Fruit fly (Drosophila melanogaster): ENCODE measurements around the gene CG31068.

The CG31068 gene

DNA sequence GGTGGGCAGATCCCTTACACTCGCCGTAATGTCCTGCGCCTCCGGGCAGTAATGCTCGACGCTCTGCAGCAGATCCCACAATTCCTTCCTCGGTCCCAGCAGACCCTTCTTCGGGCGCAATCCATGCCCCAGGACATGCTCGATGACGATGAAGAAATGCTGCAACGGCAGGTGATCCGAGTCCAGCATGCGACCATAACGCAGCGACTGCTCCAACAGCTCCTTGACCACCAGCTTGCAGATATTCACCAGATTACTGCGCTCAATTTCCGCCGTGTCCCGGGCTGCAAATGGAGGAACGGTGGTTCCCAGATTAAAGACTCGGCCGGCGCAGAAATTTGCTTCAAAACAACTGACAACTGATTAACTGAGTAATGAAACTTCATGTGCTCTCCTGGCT is at the start of gene CG31068:
Gene CG31068 (plus strand): TSS at position 301 of the 400 bp plus-strand sequence.
- no peak for TF ChIP-seq Sin3A (optimal IDR thresholded peaks at IDR 0.05)
- no peak for TF ChIP-seq Myc (optimal IDR thresholded peaks at IDR 0.05)
- TF ChIP-seq psq (optimal IDR thresholded peaks at IDR 0.05) = no peak
- no peak for TF ChIP-seq insv (optimal IDR thresholded peaks at IDR 0.05)
- TF ChIP-seq ttk (optimal IDR thresholded peaks at IDR 0.05) = no peak
- no peak for TF ChIP-seq h (optimal IDR thresholded peaks at IDR 0.05)

DNA sequence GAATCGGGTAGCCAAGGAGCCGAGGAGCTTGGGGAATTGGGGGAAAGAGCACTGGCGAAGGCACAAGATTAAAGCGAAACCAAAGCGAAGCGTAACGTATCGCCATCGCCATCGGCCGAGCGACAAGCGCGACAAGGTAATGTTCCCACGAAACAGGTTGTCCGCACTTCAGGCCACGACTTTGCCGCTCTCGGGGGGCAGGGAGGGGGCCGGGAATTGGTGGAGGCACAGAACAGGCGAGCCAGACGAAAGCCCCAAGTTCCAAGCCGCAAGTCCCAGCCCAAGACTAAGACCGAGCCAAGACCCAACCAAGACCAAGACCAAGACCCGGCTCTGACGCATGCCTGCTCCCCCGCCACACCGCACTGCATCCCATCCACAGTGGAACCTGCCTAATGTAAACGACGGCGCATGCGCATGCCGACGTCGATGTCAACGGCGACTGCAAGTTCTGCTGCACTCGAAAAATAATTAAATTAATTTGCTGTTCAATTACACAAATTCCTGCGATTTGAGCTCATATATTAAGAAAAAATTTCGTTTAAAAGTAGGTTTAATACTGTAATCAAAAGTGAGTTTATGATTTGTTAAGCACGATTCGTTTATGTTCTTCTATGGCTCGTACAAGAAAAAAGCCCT is 47.4 kb upstream of the CG31068 start:
- TF ChIP-seq psq (optimal IDR thresholded peaks at IDR 0.05) (no peak), Sin3A (optimal IDR thresholded peaks at IDR 0.05) (no peak), h (optimal IDR thresholded peaks at IDR 0.05) (no peak), Myc (optimal IDR thresholded peaks at IDR 0.05) (no peak), insv (optimal IDR thresholded peaks at IDR 0.05) (no peak)

DNA sequence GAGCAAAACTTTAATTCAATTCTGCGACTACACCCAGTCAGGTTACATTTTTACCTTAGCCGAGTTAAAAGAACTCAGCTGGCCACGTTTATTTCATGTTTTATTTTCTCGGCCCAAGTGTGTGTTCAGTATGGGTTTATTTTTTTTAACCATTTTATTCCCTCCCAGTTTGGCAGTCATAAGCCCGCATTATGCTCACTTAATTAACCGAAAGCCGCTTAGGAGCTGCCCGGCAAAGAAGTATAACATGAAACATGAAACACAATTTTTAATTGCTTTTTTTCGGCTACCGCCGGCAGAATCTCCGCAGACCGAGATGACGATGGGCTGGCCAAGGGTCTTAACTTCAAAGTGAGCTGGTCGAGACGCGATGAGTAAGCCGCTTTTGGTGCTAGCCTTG is 46.6 kb upstream of the CG31068 start:
- TF ChIP-seq insv (optimal IDR thresholded peaks at IDR 0.05) (no peak), h (optimal IDR thresholded peaks at IDR 0.05) (no peak), Myc (optimal IDR thresholded peaks at IDR 0.05) (no peak), ttk (optimal IDR thresholded peaks at IDR 0.05) (no peak), Sin3A (optimal IDR thresholded peaks at IDR 0.05) (no peak), psq (optimal IDR thresholded peaks at IDR 0.05) (no peak)

DNA sequence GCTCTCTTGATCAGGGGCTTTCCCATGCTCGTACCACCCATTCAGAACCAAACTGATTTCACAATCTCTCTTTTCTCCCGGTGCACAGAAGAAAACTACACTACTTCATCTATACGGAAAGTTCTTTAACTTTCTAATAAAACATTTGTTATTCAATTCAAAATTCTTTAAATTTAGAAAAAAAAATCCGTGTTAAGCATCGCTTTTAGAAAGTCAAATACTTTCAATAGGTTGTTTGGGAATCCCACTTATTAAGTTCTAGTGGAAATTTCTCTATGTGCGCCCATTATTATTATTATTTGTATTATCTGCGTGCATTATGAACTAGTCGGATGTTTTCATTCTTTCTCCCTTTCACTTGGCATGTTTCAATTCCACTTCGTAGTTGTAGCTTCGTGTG is 40.4 kb upstream of the CG31068 start:
- TF ChIP-seq h (optimal IDR thresholded peaks at IDR 0.05) (no peak), ttk (optimal IDR thresholded peaks at IDR 0.05) (no peak), insv (optimal IDR thresholded peaks at IDR 0.05) (no peak), Myc (optimal IDR thresholded peaks at IDR 0.05) (no peak), Sin3A (optimal IDR thresholded peaks at IDR 0.05) (no peak)

DNA sequence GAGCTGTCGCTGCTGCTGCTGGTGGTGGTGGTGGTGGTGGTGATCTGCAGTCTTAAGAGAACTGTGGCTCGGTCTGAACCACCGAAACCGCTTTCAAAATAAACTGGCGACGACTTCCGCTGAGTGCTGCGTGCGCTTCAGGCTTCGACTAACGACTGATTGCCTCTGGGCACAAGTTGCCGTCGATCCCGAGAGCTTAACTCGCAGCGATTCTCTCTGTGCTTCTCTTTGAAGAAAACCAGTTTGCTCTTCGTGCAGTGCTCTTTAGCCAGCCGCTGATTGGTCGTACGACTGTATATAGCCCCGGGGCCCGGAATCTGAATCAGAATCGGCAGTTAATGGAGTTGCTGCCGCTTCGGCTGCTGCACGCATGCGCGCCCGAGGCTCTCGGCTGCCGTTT is 39.4 kb upstream of the CG31068 start, which contains the start of gene Ser:
Gene Ser (minus strand): TSS at position 162 of the 400 bp plus-strand sequence.
- TF ChIP-seq Myc (optimal IDR thresholded peaks at IDR 0.05) (no peak), ttk (optimal IDR thresholded peaks at IDR 0.05) (no peak)

DNA sequence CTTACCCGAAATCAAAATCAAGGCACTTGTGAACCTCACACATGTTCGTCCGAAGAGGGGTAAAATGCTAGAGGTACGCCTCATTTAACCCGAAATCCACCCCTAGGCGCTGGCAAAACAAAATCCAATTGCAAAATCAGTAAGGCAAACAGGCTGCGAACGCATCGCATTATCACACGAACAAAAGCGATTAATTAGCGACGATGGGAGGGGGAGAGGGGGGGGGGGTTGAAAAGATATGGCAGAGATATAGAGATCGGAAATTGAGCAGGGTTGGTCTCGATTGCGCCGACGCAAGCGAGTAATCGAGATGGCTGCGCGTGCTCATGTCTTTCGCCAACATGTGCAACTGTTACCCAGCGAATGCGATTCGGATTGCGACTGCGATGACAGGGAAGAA is 36.6 kb upstream of the CG31068 start:
- no peak for TF ChIP-seq Myc (optimal IDR thresholded peaks at IDR 0.05)
- no peak for TF ChIP-seq insv (optimal IDR thresholded peaks at IDR 0.05)
- TF ChIP-seq h (optimal IDR thresholded peaks at IDR 0.05) = no peak
- TF ChIP-seq psq (optimal IDR thresholded peaks at IDR 0.05) = no peak
- no peak for TF ChIP-seq ttk (optimal IDR thresholded peaks at IDR 0.05)
- TF ChIP-seq Sin3A (optimal IDR thresholded peaks at IDR 0.05) = no peak

DNA sequence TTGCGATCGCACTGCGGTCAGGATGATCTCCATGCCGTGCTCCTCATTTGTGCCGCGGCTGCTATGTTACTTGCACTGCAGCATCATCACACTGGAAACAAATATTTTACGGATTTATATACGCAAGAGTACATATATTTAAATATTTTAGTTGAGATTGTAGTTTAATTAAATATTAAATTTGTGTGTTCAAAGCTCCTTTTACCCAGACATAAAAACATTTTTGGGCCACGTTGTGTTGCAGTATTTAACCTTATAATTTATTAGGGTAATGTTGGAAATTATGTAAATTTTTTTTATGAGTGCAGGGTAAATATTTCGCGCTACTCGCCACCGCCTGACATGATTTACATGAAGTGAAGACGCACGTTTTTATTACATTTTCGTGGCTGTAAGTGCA is 35.9 kb upstream of the CG31068 start:
- TF ChIP-seq Myc (optimal IDR thresholded peaks at IDR 0.05) (no peak), Sin3A (optimal IDR thresholded peaks at IDR 0.05) (no peak), psq (optimal IDR thresholded peaks at IDR 0.05) (no peak), insv (optimal IDR thresholded peaks at IDR 0.05) (no peak), ttk (optimal IDR thresholded peaks at IDR 0.05) (no peak), h (optimal IDR thresholded peaks at IDR 0.05) (no peak)

DNA sequence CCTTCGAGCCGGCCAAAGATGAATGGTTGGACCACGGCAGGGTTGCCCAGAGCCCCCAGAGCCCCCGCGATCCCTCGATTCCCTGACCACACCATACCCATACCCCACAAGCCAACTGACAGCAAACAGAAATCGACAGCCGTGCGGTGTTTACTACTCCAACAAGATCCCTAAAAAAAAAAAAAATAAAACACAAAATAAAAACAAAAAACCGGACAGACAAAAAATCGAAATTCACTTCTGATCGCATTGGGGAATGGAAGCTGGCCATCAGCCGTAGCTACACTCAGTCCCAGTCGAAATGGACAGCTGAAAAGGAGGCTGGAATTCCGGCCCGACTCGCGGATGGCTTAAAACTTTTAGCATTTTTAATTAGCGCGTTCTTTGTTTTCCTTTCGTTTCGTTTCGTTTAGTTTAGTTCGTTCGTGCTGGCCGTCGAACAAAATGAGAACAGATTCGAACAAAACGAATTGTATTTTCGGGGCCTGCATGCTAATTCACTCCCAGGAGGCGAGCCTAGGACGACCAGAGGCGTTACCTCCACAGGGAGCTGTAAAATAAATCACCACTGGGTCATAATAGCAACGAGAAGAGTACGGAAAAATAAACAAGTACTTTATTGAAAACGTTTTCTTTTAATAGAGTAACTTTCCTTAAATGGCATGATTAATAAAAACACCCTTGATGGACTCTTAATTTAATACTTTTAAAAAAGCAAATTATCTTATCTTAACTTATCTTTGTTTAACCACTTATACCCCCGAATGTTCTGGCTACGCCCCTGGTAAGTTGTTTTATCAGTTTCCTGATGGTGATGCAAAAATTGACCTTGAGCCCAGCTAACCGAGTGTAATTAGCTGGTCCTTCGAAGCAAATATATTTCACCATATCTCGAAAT is 34.4 kb upstream of the CG31068 start:
- no peak for TF ChIP-seq insv (optimal IDR thresholded peaks at IDR 0.05)

DNA sequence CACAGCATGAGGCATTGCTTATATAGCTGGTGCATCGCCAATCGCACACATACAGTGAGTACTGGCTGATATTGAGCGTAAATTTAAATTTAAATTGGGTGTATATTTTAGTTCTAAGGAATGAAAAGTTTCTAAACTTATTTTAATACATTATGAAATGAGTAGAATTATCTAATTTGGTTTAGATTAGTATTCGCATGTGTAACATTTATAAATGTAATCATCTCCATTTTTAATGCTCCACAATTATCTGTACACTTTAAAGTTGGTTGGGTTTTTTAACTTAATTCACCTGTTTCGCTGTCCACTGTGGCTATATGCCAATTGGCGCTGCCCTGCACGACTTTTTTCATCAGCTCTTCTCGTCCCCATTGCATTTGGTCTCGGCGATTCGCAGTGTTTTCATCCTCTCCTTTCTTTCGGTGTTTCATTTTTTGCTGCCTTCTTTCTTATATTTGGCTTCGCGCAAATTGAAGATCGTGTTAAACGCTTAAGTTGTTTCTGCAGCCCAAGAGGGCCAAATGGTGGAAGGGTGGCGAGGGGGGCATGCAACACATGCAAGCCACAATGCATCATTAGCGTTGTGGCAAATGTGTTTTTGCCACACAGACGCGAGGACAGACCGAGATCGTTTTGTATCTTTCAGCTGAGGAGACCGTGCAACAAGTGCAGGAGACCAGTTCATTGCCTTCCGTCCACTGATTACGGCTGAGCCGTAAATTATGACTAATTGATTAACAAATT is 31.8 kb upstream of the CG31068 start:
- no peak for TF ChIP-seq Sin3A (optimal IDR thresholded peaks at IDR 0.05)
- no peak for TF ChIP-seq insv (optimal IDR thresholded peaks at IDR 0.05)
- TF ChIP-seq psq (optimal IDR thresholded peaks at IDR 0.05) = no peak
- TF ChIP-seq h (optimal IDR thresholded peaks at IDR 0.05) = no peak
- no peak for TF ChIP-seq Myc (optimal IDR thresholded peaks at IDR 0.05)
- TF ChIP-seq ttk (optimal IDR thresholded peaks at IDR 0.05) = no peak

DNA sequence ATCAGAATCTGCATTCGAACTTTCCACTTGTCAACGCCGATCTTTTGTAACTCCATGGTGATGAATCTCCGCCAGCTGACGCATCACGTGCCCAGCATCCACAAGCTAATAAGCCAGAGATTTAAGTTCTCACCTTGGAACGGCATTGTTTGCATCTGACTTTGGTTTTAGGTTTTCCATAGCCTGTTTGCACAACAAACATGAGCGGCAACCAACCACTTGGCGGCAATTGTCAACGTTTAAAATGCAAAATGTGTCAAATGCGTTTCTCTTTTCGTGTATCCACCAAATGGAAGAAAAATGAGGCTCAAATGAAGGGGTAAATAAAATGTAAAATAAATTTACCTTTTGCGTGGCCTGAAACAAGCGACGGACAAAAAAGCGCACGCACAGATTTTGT is 31.2 kb upstream of the CG31068 start:
- TF ChIP-seq psq (optimal IDR thresholded peaks at IDR 0.05) (no peak), insv (optimal IDR thresholded peaks at IDR 0.05) (no peak), Myc (optimal IDR thresholded peaks at IDR 0.05) (no peak), h (optimal IDR thresholded peaks at IDR 0.05) (no peak), ttk (optimal IDR thresholded peaks at IDR 0.05) (no peak), Sin3A (optimal IDR thresholded peaks at IDR 0.05) (no peak)

DNA sequence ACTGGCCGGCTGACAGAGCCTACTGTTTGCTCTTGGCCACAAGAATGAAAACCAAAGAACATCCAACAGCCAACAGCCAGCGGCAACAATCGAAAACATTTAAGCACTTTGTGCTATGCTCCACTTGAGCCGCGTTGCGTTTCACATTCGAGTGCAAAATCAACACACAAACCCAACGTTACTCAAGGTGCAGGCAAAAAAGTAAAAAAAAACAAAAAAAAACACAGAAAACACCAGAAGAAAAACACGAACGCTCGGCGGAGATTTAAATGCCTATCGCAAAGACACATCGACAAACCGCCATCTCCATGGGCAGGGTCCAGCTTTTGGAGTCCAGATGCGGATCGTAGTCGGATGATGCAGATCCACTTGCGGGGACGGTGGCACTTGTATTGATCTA is 29.6 kb upstream of the CG31068 start:
- no peak for TF ChIP-seq psq (optimal IDR thresholded peaks at IDR 0.05)
- no peak for TF ChIP-seq insv (optimal IDR thresholded peaks at IDR 0.05)
- no peak for TF ChIP-seq h (optimal IDR thresholded peaks at IDR 0.05)
- TF ChIP-seq Sin3A (optimal IDR thresholded peaks at IDR 0.05) = no peak
- TF ChIP-seq ttk (optimal IDR thresholded peaks at IDR 0.05) = no peak

DNA sequence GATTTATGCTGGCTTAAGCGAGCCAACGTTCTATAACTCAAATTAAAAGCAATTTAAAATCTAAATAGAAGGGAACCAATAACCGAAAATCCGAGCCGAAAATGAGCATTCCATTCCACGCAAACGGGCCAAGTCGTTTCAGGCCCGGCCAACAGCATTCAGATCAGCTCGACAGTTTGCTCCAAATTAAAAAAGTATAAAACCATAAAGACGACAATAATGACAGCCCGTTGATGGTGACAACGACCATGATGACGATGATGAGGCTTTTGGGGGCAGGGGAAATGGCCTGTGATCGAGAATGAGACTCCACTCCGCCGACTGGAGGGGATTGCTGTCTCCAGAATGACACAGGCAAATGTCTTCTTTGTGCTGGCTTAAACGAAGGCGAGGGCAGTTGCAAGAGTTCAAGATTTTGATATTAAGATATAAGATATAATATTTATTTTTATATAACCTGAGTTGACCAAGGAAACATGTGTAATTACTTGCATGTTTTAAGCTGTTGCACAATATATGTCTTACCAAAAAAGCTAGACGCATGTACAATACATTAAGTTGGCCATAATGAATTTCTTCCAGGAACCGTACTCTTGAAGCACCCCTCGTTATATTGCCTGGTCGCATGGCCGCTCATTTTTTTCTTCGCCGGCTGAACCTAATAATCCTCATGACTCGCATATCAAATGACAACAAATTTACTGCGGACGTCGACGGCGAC is 28.6 kb upstream of the CG31068 start:
- no peak for TF ChIP-seq psq (optimal IDR thresholded peaks at IDR 0.05)
- no peak for TF ChIP-seq Myc (optimal IDR thresholded peaks at IDR 0.05)
- TF ChIP-seq h (optimal IDR thresholded peaks at IDR 0.05) = no peak
- no peak for TF ChIP-seq Sin3A (optimal IDR thresholded peaks at IDR 0.05)
- no peak for TF ChIP-seq ttk (optimal IDR thresholded peaks at IDR 0.05)
- TF ChIP-seq insv (optimal IDR thresholded peaks at IDR 0.05) = no peak

All from Kc167 (cell line).